Fruit fly (Drosophila melanogaster) whole organism: Measurements from ENCODE around the gene Gr93d.

Source experiments
- EcR ChIP-seq, 2 experiments: fragments of >200 bp; optimal IDR thresholded peaks; 2 replicates each; lab custom pipeline; 2017; ENCODE audit warnings: missing biosample characterization in 2 of 2, missing genetic modification characterization in 2 of 2, missing genetic modification reagents in 2 of 2
- pan ChIP-seq: fragments of >200 bp; optimal IDR thresholded peaks from 2 replicates; lab custom pipeline; 2017
- psq ChIP-seq: fragments of >200 bp; optimal IDR thresholded peaks from 2 replicates; lab custom pipeline; 2017
- usp ChIP-seq: fragments of >200 bp; optimal IDR thresholded peaks from 2 replicates; lab custom pipeline; 2017; ENCODE audit warnings: missing biosample characterization, missing genetic modification characterization, mixed read lengths

DNA sequence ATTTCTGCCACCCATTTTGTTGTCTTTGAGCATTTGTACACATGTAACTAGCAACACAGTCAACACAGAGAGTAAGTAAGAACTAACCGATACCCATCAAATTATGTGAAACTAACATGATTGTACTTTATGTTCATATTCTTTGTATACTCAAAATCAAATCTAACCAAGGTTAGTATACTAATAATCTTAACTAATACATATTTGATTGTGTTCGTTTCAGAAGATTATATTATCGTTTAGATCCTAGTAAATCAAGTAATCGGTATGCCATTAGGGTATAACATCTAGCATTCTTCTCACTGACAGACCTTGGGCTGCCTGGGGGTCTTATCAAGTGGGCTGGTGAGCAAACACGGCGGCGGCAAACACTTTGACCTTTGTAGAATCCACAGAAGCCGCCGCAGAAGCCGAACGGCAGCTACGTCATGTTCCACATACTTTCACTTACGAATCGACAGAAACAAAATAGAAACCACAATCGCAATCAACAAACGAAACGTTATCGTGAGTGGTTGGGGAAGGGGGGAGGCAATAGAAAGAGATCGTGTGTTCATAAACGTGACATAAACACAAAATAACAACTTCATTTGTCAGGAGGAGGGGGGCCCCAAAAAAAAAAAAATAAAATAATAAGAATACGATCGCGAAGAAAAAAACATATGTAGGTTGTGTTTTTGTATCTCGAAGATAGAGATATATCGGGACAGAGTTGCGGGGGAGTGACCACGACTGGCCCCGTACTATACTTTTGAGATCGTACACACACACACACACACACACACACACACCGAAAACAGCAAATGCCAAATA lies 10.9 kb downstream of the Gr93d start:
- TF ChIP-seq psq, result no peak
- TF ChIP-seq pan (lab: Kevin White, UChicago), result no peak
- no peak for TF ChIP-seq usp (GFP tag; lab: Kevin White, UChicago)
- no peak for TF ChIP-seq EcR (GFP tag; optimal IDR thresholded peaks at IDR 0.05; lab: Kevin White, UChicago)
